Fruit fly (Drosophila melanogaster) whole organism, embryonic: ENCODE measurements around the gene Cht6.

Experiments
- Adf1 ChIP-seq: fragments of 200-800 bp; sonication (Bioruptor generic); IDR thresholded peaks from 2 replicates; pipeline ENCODE4 v1.3.6; 2022; ENCODE audit warnings: missing biosample characterization, missing genetic modification characterization
- CG11504 ChIP-seq: fragments of 200-800 bp; sonication (Bioruptor generic); optimal IDR thresholded peaks from 3 replicates; lab custom pipeline; 2019; ENCODE audit warnings: missing biosample characterization, mild to moderate bottlenecking, missing genetic modification characterization, moderate library complexity
- CG13287 ChIP-seq: fragments of 200-800 bp; sonication (Bioruptor generic); IDR thresholded peaks from 2 replicates; pipeline ENCODE4 v1.3.6; 2022; ENCODE audit warnings: missing biosample characterization, missing genetic modification characterization; ENCODE audit not compliant: partially characterized antibody
- CG14014 ChIP-seq: fragments of 200-800 bp; sonication (Bioruptor generic); IDR thresholded peaks from 2 replicates; pipeline ENCODE4 v1.3.6; 2022; ENCODE audit warnings: missing biosample characterization, missing genetic modification characterization
- CG15601 ChIP-seq: fragments of 200-800 bp; sonication (Bioruptor generic); optimal IDR thresholded peaks from 3 replicates; lab custom pipeline; 2019; ENCODE audit warnings: missing biosample characterization, mild to moderate bottlenecking, missing genetic modification characterization, moderate library complexity
- CG2202 ChIP-seq: fragments of 200-800 bp; sonication (Bioruptor generic); optimal IDR thresholded peaks from 2 replicates; lab custom pipeline; 2018; ENCODE audit warnings: missing biosample characterization, mild to moderate bottlenecking, missing genetic modification characterization
- CG2875 ChIP-seq: fragments of 200-800 bp; sonication (Bioruptor generic); optimal IDR thresholded peaks from 2 replicates; lab custom pipeline; 2017; ENCODE audit warnings: missing biosample characterization, mild to moderate bottlenecking, missing genetic modification characterization, missing genetic modification reagents
- CG34376 ChIP-seq: fragments of 200-800 bp; sonication (Bioruptor generic); optimal IDR thresholded peaks from 2 replicates; lab custom pipeline; 2018; ENCODE audit warnings: missing biosample characterization, mild to moderate bottlenecking, missing genetic modification characterization
- CG34422 ChIP-seq: fragments of 200-800 bp; sonication (Bioruptor generic); IDR thresholded peaks from 3 replicates; pipeline ENCODE4 v1.3.6; 2022; ENCODE audit warnings: missing biosample characterization, missing genetic modification characterization
- CG6175 ChIP-seq: fragments of 200-800 bp; sonication (Bioruptor generic); IDR thresholded peaks from 3 replicates; pipeline ENCODE4 v1.3.6; 2022; ENCODE audit warnings: missing biosample characterization, missing genetic modification characterization
- CG7372 ChIP-seq: fragments of 200-800 bp; sonication (Bioruptor generic); IDR thresholded peaks from 2 replicates; pipeline ENCODE4 v1.3.6; 2022; ENCODE audit warnings: missing biosample characterization, missing genetic modification characterization
- CG9437 ChIP-seq: fragments of 200-800 bp; sonication (Bioruptor generic); optimal IDR thresholded peaks from 2 replicates; lab custom pipeline; 2018; ENCODE audit warnings: missing biosample characterization, mild to moderate bottlenecking, missing genetic modification characterization
- D19A ChIP-seq: fragments of 200-800 bp; optimal IDR thresholded peaks from 3 replicates; lab custom pipeline; 2019; ENCODE audit warnings: missing biosample characterization, mild to moderate bottlenecking, missing genetic modification characterization, moderate library complexity
- Dad ChIP-seq: fragments of 200-800 bp; sonication (Bioruptor generic); optimal IDR thresholded peaks from 3 replicates; lab custom pipeline; 2016; ENCODE audit warnings: missing biosample characterization, missing genetic modification characterization
- Doc2 ChIP-seq: fragments of 200-800 bp; sonication (Bioruptor generic); IDR thresholded peaks from 2 replicates; pipeline ENCODE4 v1.3.6; 2022; ENCODE audit warnings: missing biosample characterization, missing genetic modification characterization
- E2f1 ChIP-seq: fragments of 200-800 bp; sonication (Bioruptor generic); IDR thresholded peaks from 2 replicates; pipeline ENCODE4 v1.3.6; 2022; ENCODE audit warnings: missing biosample characterization, missing genetic modification characterization
- H15 ChIP-seq: fragments of 200-800 bp; sonication (Bioruptor generic); IDR thresholded peaks from 3 replicates; pipeline ENCODE4 v1.3.6; 2022; ENCODE audit warnings: missing biosample characterization, missing genetic modification characterization
- HLH3B ChIP-seq: fragments of 200-800 bp; sonication (Bioruptor generic); IDR thresholded peaks from 2 replicates; pipeline ENCODE4 v1.3.6; 2022; ENCODE audit warnings: missing biosample characterization, missing genetic modification characterization
- Meics ChIP-seq: fragments of 200-800 bp; sonication (Bioruptor generic); optimal IDR thresholded peaks from 2 replicates; lab custom pipeline; 2017; ENCODE audit warnings: missing biosample characterization, mild to moderate bottlenecking, missing genetic modification characterization
- Poxn ChIP-seq: fragments of 200-800 bp; sonication (Bioruptor generic); IDR thresholded peaks from 2 replicates; pipeline ENCODE4 v1.3.6; 2022; ENCODE audit warnings: missing biosample characterization, missing genetic modification characterization
- ac ChIP-seq: fragments of 200-800 bp; sonication (Bioruptor generic); optimal IDR thresholded peaks from 3 replicates; lab custom pipeline; 2017; ENCODE audit warnings: missing biosample characterization, mild to moderate bottlenecking, missing genetic modification characterization
- ap ChIP-seq: fragments of 200-800 bp; sonication (Bioruptor generic); IDR thresholded peaks from 2 replicates; pipeline ENCODE4 v1.3.6; 2022; ENCODE audit warnings: missing biosample characterization, missing genetic modification characterization
- caup ChIP-seq: fragments of 200-800 bp; sonication (Bioruptor generic); optimal IDR thresholded peaks from 3 replicates; lab custom pipeline; 2017; ENCODE audit warnings: missing biosample characterization, mild to moderate bottlenecking, missing genetic modification characterization, moderate library complexity; ENCODE audit not compliant: severe bottlenecking
- chinmo ChIP-seq: fragments of 200-800 bp; sonication (Bioruptor generic); IDR thresholded peaks from 4 replicates; pipeline ENCODE4 v1.3.6; 2022; ENCODE audit warnings: missing biosample characterization, missing genetic modification characterization; ENCODE audit not compliant: partially characterized antibody
- dm ChIP-seq: fragments of 200-800 bp; sonication (Bioruptor generic); optimal IDR thresholded peaks from 3 replicates; lab custom pipeline; 2016; ENCODE audit warnings: missing biosample characterization, missing genetic modification characterization
- her ChIP-seq: fragments of 200-800 bp; sonication (Bioruptor generic); optimal IDR thresholded peaks from 2 replicates; lab custom pipeline; 2016; ENCODE audit warnings: missing biosample characterization, missing genetic modification characterization
- insv ChIP-seq, 2 experiments: fragments of 200-800 bp; sonication (Bioruptor generic); optimal IDR thresholded peaks; 3 replicates each; lab custom pipeline; 2016 to 2018; ENCODE audit warnings: missing biosample characterization in 2 of 2, missing genetic modification characterization in 2 of 2
- nau ChIP-seq: fragments of 200-800 bp; sonication (Bioruptor generic); optimal IDR thresholded peaks from 3 replicates; lab custom pipeline; 2017; ENCODE audit warnings: missing biosample characterization, mild to moderate bottlenecking, missing genetic modification characterization, missing genetic modification reagents
- sens ChIP-seq: fragments of 200-800 bp; sonication (Bioruptor generic); peaks from one replicate; lab custom pipeline; 2016; ENCODE audit warnings: missing biosample characterization, missing genetic modification characterization
- sna ChIP-seq: fragments of 200-800 bp; sonication (Bioruptor generic); IDR thresholded peaks from 2 replicates; pipeline ENCODE4 v1.3.6; 2022; ENCODE audit warnings: missing biosample characterization, missing genetic modification characterization; ENCODE audit not compliant: partially characterized antibody
- tgo ChIP-seq: fragments of 200-800 bp; sonication (Bioruptor generic); IDR thresholded peaks from 3 replicates; pipeline ENCODE4 v1.3.6; 2022; ENCODE audit warnings: missing biosample characterization, missing genetic modification characterization
- twi ChIP-seq: fragments of 200-800 bp; optimal IDR thresholded peaks from 2 replicates; lab custom pipeline; 2019; ENCODE audit warnings: missing biosample characterization, mild to moderate bottlenecking, missing genetic modification characterization, moderate library complexity

The Cht6 gene

DNA sequence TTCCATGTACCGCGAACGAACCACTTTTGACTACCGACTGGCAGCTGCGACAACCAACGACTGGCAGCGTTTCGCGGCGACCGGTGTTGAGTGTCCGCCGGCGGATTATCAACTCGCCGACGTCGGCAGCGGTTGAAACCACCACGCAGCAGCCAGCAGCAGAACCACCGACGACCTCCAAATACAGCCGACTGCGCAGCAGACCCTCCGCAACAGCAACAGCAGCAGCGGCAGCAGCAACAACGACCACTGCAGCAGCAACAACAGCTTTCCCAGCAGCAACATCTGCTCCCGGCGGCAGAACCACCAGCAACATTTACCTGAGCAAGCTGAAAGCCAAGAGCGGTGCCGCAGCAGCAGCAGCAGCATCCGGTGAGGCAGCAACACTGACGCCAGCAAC, 31.3 kb downstream of the Cht6 start:
- TF ChIP-seq CG6175 (GFP tag; lab: Robert Waterston, UW), result peak; percentile 50; the same call in 1 of the 3 replicates
- TF ChIP-seq insv (GFP tag; optimal IDR thresholded peaks at IDR 0.05; lab: Kevin White, UChicago), result no peak
- peak; percentile 75 for TF ChIP-seq CG15601 (tag; lab: Kevin White, UChicago)
- TF ChIP-seq CG14014 (GFP tag; lab: Robert Waterston, UW), result no peak
- TF ChIP-seq Dad (GFP tag; lab: Kevin White, UChicago), result no peak
- peak; percentile 98 for TF ChIP-seq CG11504 (tag; lab: Kevin White, UChicago)
- peak; percentile 79 for TF ChIP-seq Adf1
- peak; percentile 43 for TF ChIP-seq sens
- TF ChIP-seq Poxn (GFP tag; lab: Robert Waterston, UW), result no peak
- 0 out of 4 replicates have a peak, but pooled peaks have one; percentile 44 for TF ChIP-seq chinmo (GFP tag; lab: Robert Waterston, UW)
- no peak for TF ChIP-seq ac (GFP tag; lab: Kevin White, UChicago)

DNA sequence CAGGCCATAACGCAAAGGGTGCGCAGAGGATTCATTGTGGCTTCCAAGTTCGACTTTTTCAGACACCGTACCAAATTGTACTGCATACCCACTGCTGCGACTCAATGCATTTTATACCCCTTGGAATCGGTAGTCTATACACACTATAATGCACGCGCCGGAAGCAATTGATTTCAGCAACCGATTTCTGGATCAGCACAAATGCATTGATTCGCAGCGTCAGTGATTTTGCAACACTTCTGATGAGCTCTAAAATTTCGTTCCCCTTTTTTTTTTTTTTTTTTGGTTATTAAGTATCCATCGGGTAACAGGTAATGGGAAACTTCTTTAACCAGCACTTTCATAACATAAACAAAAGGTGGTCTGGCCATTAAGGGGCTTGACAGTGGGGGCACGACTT, 35.9 kb downstream of the Cht6 start, which contains the start of gene Yp2:
Gene Yp2, minus strand, starts transcription at position 88 of the 400 bp plus-strand sequence.
- no peak for TF ChIP-seq CG34376 (GFP tag; lab: Kevin White, UChicago)
- TF ChIP-seq CG34422 (GFP tag; lab: Robert Waterston, UW), result no peak
- no peak for TF ChIP-seq CG9437 (GFP tag; lab: Kevin White, UChicago)
- no peak for TF ChIP-seq nau (GFP tag; lab: Kevin White, UChicago)
- no peak for TF ChIP-seq Meics (GFP tag; lab: Kevin White, UChicago)
- TF ChIP-seq dm (GFP tag; lab: Kevin White, UChicago), result no peak
- TF ChIP-seq CG13287 (GFP tag; lab: Robert Waterston, UW), result no peak
- TF ChIP-seq tgo (GFP tag; lab: Robert Waterston, UW), result no peak
- no peak for TF ChIP-seq twi (tag; lab: Kevin White, UChicago)

DNA sequence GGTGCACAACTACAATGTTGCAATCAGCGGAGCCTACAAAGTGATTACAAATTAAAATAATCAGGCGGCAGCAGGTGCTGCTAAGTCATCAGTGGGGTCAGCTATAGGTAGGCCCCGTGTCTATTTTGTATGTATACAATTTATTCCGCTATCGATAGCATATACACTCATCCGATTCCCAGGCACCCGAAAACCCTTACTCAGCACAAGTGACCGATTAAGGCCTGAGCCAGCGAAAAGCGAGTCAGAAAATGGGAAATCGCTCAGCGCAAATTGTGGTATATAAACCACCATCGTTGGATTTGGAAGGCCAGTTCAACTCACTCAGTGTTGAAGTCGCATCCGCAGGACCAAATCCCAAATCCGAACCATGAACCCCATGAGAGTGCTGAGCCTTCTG, 36.9 kb downstream of the Cht6 start, which contains the start of gene Yp1:
Gene Yp1, plus strand, starts transcription at position 265 of the 400 bp plus-strand sequence.
- TF ChIP-seq caup (no peak), D19A (tag; lab: Kevin White, UChicago) (no peak), CG2875 (GFP tag; lab: Kevin White, UChicago) (no peak), CG2202 (tag; lab: Kevin White, UChicago) (no peak), CG14014 (GFP tag; lab: Robert Waterston, UW) (no peak), sna (GFP tag; lab: Robert Waterston, UW) (no peak), ap (GFP tag; lab: Robert Waterston, UW) (no peak), E2f1 (no peak), H15 (GFP tag; lab: Robert Waterston, UW) (no peak), HLH3B (GFP tag; lab: Robert Waterston, UW) (no peak)
- TF ChIP-seq, all 482 proteins: peak for 0

DNA sequence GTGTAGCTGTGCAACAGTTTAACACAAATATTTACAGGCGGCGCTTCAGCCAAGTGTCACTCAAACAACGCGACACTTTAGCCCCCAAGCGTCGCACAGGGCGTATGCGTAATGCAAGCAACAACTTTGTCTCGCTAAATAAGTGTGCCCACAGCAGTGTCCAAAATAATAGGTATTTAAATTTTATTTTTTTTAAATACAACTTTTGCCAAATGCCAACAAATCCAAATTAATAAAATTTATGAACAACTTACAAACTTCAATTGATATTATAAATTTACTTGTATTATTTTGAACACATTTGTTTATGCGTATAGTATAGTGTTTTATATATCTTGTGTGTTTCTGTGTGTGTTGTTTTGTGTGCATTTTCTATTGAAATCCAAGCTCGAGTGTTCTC, 41.3 kb downstream of the Cht6 start:
- TF ChIP-seq CG7372 (GFP tag; lab: Robert Waterston, UW) (0 out of 2 replicates have a peak, but pooled peaks have one; percentile 26), sens (peak; percentile 56), her (GFP tag; lab: Kevin White, UChicago) (no peak)

DNA sequence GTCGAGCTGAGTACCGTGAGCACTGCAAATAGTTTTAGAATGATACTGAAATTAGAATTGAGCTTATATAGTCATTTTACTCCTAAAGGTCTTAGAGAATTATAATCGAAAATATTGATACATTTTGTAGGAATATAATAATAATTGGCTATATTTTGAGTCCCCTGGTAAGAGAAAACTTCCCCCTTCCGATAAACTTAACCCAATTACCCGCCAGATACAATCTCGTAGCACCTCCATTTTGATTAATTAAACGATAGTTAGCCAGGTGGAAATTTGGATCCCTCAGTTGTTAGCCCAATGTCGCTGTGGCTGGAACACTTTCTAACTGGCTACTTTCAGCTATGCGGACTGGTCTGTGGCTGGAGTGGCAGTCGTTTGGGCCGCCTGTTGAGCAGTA, 44.7 kb downstream of the Cht6 start, which contains the start of gene Gr9a:
Gene Gr9a, plus strand, starts transcription at position 301 of the 400 bp plus-strand sequence.
- TF ChIP-seq Doc2 (GFP tag; lab: Robert Waterston, UW), result no peak
